Fruit fly (Drosophila melanogaster) whole organism, larva: ENCODE data around the gene CG7365.

Source experiments
- noc ChIP-seq: fragments of 200-800 bp; sonication (Bioruptor generic); optimal IDR thresholded peaks from 3 replicates; lab custom pipeline; 2019; ENCODE audit warnings: missing biosample characterization, mild to moderate bottlenecking, missing genetic modification characterization, moderate library complexity

The CG7365 gene

DNA sequence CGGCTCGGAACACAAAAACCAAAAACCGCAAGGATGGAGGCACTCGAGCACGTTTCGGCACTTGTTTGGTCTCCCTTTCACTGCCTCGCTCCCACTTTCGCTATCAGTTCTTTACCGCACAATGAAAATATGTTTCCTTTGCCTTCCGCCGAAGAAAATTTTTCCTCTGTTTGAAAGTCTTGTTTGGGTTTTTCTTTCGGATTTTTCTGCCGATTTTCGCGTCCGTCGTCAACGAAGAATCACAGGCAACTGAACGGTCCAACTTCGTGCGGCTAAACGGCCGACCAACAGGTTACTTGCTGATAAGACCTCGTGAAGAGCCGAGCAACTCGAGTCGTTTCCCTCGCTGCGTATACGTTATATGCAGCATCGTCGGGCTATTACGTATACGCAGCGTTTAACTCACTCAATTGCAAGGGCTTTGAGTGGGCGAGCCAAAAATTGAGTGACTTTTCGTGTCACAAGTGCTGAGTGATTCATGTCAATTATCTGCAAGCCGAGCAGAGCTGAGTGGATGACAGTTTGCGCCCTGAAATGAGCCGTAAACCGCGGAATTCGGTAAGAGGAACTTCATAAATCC is 38.3 kb downstream of the CG7365 start, which contains the start of gene sNPF-R:
Gene sNPF-R (minus strand): TSS at position 253 of the 580 bp plus-strand sequence.
- no peak for TF ChIP-seq noc

DNA sequence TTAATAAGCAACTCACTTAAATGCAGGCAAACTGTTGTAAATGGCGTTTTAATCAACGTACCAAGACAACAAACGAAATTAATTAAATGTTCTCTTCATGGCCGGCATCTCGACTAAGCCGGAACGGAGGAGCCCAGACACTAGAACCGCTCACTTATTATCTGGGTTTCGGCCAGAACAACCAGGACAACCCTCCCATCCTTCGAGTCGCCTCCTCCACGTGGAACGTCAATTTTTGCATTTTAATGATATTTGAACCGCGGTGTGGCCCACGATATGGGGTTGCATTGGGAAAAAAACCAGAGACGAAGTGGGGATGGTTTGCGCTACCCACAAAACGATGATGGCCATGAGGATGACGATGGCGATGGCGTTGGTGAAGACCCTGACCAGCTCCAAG is 42.1 kb downstream of the CG7365 start:
- no peak for TF ChIP-seq noc
